Worm (Caenorhabditis elegans) whole organism, late embryonic: Measurements from ENCODE around the gene Y69A2AR.50.
A peak's percentile ranks its signal among the peaks of the same experiment; 100 is the strongest.

Experiments
- C38D4.7 ChIP-seq: fragments of 200-800 bp; sonication (Bioruptor generic); optimal IDR thresholded peaks from 2 replicates; lab custom pipeline; 2018; ENCODE audit warnings: mild to moderate bottlenecking, missing genetic modification characterization, moderate library complexity, missing compliant biosample characterization
- K02D7.2 ChIP-seq: sonication (generic microtip); optimal IDR thresholded peaks from 2 replicates; lab custom pipeline; 2017; ENCODE audit warnings: mild to moderate bottlenecking, missing genetic modification characterization, missing compliant biosample characterization
- K09A11.1 ChIP-seq: sonication (generic microtip); optimal IDR thresholded peaks from 2 replicates; lab custom pipeline; 2017; ENCODE audit warnings: antibody characterized with exemption, mild to moderate bottlenecking, missing genetic modification characterization, missing compliant biosample characterization; ENCODE audit not compliant: insufficient read depth
- Y22D7AL.16 ChIP-seq: sonication (generic microtip); optimal IDR thresholded peaks from 2 replicates; lab custom pipeline; 2016; ENCODE audit warnings: missing genetic modification characterization, missing compliant biosample characterization
- ama-1 ChIP-seq: fragments of 150-350 bp; optimal IDR thresholded peaks from 2 replicates; lab custom pipeline; 2014
- ceh-18 ChIP-seq: sonication (generic microtip); optimal IDR thresholded peaks from 2 replicates; lab custom pipeline; 2016; ENCODE audit warnings: missing genetic modification characterization, missing compliant biosample characterization
- ceh-19 ChIP-seq: fragments of 200-800 bp; sonication (Bioruptor generic); optimal IDR thresholded peaks from 2 replicates; lab custom pipeline; 2018; ENCODE audit warnings: mild to moderate bottlenecking, missing genetic modification characterization, missing compliant biosample characterization
- ceh-2 ChIP-seq: sonication (generic microtip); optimal IDR thresholded peaks from 2 replicates; lab custom pipeline; 2016; ENCODE audit warnings: missing genotype, missing genetic modification characterization, missing compliant biosample characterization
- ceh-24 ChIP-seq: sonication (generic microtip); optimal IDR thresholded peaks from 2 replicates; lab custom pipeline; 2016; ENCODE audit warnings: mild to moderate bottlenecking, missing genetic modification characterization, missing compliant biosample characterization
- ceh-31 ChIP-seq: sonication (generic microtip); optimal IDR thresholded peaks from 2 replicates; lab custom pipeline; 2016; ENCODE audit warnings: missing genetic modification characterization, missing compliant biosample characterization
- ceh-34 ChIP-seq: sonication (generic microtip); optimal IDR thresholded peaks from 2 replicates; lab custom pipeline; 2016; ENCODE audit warnings: mild to moderate bottlenecking, missing genetic modification characterization, missing compliant biosample characterization
- ceh-48 ChIP-seq: sonication (generic microtip); optimal IDR thresholded peaks from 2 replicates; lab custom pipeline; 2016; ENCODE audit warnings: missing genetic modification characterization, inconsistent platforms, missing compliant biosample characterization
- ceh-9 ChIP-seq: sonication (generic microtip); optimal IDR thresholded peaks from 2 replicates; lab custom pipeline; 2016; ENCODE audit warnings: mild to moderate bottlenecking, missing genetic modification characterization, inconsistent platforms, missing compliant biosample characterization
- che-1 ChIP-seq: sonication (generic microtip); optimal IDR thresholded peaks from 2 replicates; lab custom pipeline; 2016; ENCODE audit warnings: mild to moderate bottlenecking, missing genetic modification characterization, missing compliant biosample characterization
- dmd-4 ChIP-seq: sonication (generic microtip); optimal IDR thresholded peaks from 2 replicates; lab custom pipeline; 2016; ENCODE audit warnings: borderline replicate concordance, missing genetic modification characterization, missing compliant biosample characterization
- eyg-1 ChIP-seq: sonication (generic microtip); optimal IDR thresholded peaks from 2 replicates; lab custom pipeline; 2016; ENCODE audit warnings: missing genotype, missing genetic modification characterization, missing compliant biosample characterization
- fkh-10 ChIP-seq: fragments of 150-350 bp; optimal IDR thresholded peaks from 2 replicates; lab custom pipeline; 2014; ENCODE audit warnings: missing biosample characterization, missing genetic modification reagents, missing genetic modification characterization
- fkh-6 ChIP-seq: sonication (generic microtip); optimal IDR thresholded peaks from 2 replicates; lab custom pipeline; 2016; ENCODE audit warnings: missing genetic modification characterization, missing compliant biosample characterization
- hlh-15 ChIP-seq: sonication (generic microtip); optimal IDR thresholded peaks from 2 replicates; lab custom pipeline; 2016; ENCODE audit warnings: missing genetic modification characterization, missing compliant biosample characterization
- hlh-8 ChIP-seq: sonication (generic microtip); optimal IDR thresholded peaks from 2 replicates; lab custom pipeline; 2016; ENCODE audit warnings: missing genotype, missing genetic modification characterization, missing compliant biosample characterization
- lin-11 ChIP-seq: fragments of 200-800 bp; sonication (Bioruptor generic); optimal IDR thresholded peaks from 2 replicates; lab custom pipeline; 2018; ENCODE audit warnings: mild to moderate bottlenecking, missing genetic modification characterization, missing compliant biosample characterization
- nfya-1 ChIP-seq: sonication (generic microtip); optimal IDR thresholded peaks from 2 replicates; lab custom pipeline; 2017; ENCODE audit warnings: missing genetic modification characterization, mild to moderate bottlenecking, missing compliant biosample characterization, antibody characterized with exemption, moderate library complexity
- nhr-11 ChIP-seq: fragments of 150-350 bp; optimal IDR thresholded peaks from 2 replicates; lab custom pipeline; 2014; ENCODE audit warnings: missing biosample characterization, missing genetic modification characterization
- nhr-232 ChIP-seq: sonication (generic microtip); optimal IDR thresholded peaks from 2 replicates; lab custom pipeline; 2016; ENCODE audit warnings: missing genetic modification characterization, missing compliant biosample characterization
- npax-4 ChIP-seq: sonication (generic microtip); optimal IDR thresholded peaks from 2 replicates; lab custom pipeline; 2016; ENCODE audit warnings: missing genetic modification characterization, missing compliant biosample characterization
- odd-2 ChIP-seq: sonication (generic microtip); optimal IDR thresholded peaks from 2 replicates; lab custom pipeline; 2017; ENCODE audit warnings: antibody characterized with exemption, mild to moderate bottlenecking, missing genetic modification characterization, missing compliant biosample characterization
- pag-3 ChIP-seq: sonication (generic microtip); optimal IDR thresholded peaks from 2 replicates; lab custom pipeline; 2016; ENCODE audit warnings: missing compliant biosample characterization, missing genetic modification characterization, borderline replicate concordance
- pat-9 ChIP-seq: fragments of 200-800 bp; sonication (Bioruptor generic); optimal IDR thresholded peaks from 2 replicates; lab custom pipeline; 2018; ENCODE audit warnings: mild to moderate bottlenecking, missing genetic modification characterization, moderate library complexity, missing compliant biosample characterization
- pha-2 ChIP-seq: sonication (generic microtip); optimal IDR thresholded peaks from 2 replicates; lab custom pipeline; 2017; ENCODE audit warnings: mild to moderate bottlenecking, missing genetic modification characterization, missing compliant biosample characterization
- pha-4 ChIP-seq: fragments of 150-350 bp; optimal IDR thresholded peaks from 2 replicates; lab custom pipeline; 2018; ENCODE audit warnings: missing biosample characterization, missing genetic modification reagents, missing genetic modification characterization
- rnt-1 ChIP-seq: sonication (generic microtip); optimal IDR thresholded peaks from 2 replicates; lab custom pipeline; 2016; ENCODE audit warnings: missing genetic modification characterization, missing compliant biosample characterization
- sox-2 ChIP-seq: fragments of 200-800 bp; sonication (Bioruptor generic); IDR thresholded peaks from 2 replicates; pipeline ENCODE4 v1.3.6; 2022; ENCODE audit warnings: missing genetic modification reagents, missing genetic modification characterization, missing compliant biosample characterization
- sox-4 ChIP-seq: sonication (generic microtip); optimal IDR thresholded peaks from 2 replicates; lab custom pipeline; 2017; ENCODE audit warnings: mild to moderate bottlenecking, missing genetic modification characterization, inconsistent platforms, missing compliant biosample characterization
- tbx-2 ChIP-seq: sonication (generic microtip); optimal IDR thresholded peaks from 2 replicates; lab custom pipeline; 2016; ENCODE audit warnings: missing genetic modification characterization, missing compliant biosample characterization
- tbx-7 ChIP-seq: sonication (generic microtip); optimal IDR thresholded peaks from 2 replicates; lab custom pipeline; 2016; ENCODE audit warnings: missing genotype, missing genetic modification characterization, missing compliant biosample characterization
- ttx-3 ChIP-seq: sonication (generic microtip); optimal IDR thresholded peaks from 2 replicates; lab custom pipeline; 2016; ENCODE audit warnings: missing genetic modification reagents, missing genetic modification characterization, missing compliant biosample characterization
- unc-42 ChIP-seq: sonication (generic microtip); optimal IDR thresholded peaks from 2 replicates; lab custom pipeline; 2016; ENCODE audit warnings: missing genotype, missing genetic modification characterization, missing compliant biosample characterization
- ztf-16 ChIP-seq: sonication (generic microtip); optimal IDR thresholded peaks from 2 replicates; lab custom pipeline; 2017; ENCODE audit warnings: missing genetic modification characterization, missing compliant biosample characterization

Gene Y69A2AR.50

DNA sequence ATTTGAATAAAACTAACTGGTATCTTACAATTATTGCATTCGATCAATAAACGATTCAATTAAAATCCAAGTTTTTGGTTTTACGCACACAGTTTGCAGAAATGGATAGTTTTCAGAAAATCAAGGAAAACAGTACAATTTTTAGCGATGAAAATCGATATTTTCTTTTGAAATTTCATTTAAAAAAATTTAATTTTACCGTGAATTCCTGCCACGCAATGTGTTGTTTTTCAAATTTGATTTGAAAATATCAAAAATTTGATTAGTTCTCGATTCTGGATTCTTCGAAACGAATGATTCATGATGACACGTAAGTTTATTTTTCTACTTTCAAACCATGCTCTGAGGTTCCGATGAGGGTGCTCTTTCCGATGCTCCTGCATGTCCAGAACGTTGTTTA lies at the start of gene Y69A2AR.50:
TSS of gene Y69A2AR.50 (plus strand) at position 301 of the 400 bp plus-strand sequence.
- TF ChIP-seq pag-3 (tag; lab: Kevin White, UChicago) (no peak), ceh-19 (GFP tag; lab: Kevin White, UChicago) (no peak), pha-4 (tag; lab: Kevin White, UChicago) (no peak), ceh-18 (tag; lab: Kevin White, UChicago) (no peak), hlh-15 (tag; lab: Kevin White, UChicago) (no peak), tbx-2 (tag; lab: Kevin White, UChicago) (no peak), che-1 (no peak), eyg-1 (no peak), dmd-4 (tag; lab: Kevin White, UChicago) (no peak), C38D4.7 (GFP tag; lab: Kevin White, UChicago) (no peak), ceh-2 (no peak), hlh-8 (no peak)
- TF ChIP-seq, all 69 proteins: peak for 0

DNA sequence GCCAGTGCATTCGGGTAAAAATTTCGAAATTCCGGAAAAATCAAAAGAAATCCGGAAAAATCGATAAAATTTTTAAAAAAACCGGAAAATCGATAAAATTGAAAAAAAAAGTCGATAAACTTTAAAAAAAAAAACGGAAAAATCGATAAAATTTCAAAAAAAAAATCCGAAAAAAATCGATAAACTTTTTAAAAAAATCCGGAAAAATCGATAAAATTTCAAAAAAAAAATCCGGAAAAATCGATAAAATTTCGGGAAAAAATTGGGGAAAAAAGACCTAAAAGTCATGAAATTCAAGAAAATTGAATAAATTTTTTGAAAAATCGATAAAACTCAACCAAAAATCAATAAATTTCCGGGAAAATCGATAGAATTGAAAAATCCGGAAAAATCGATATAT lies 35.3 kb upstream of the Y69A2AR.50 start:
- TF ChIP-seq ceh-48 (tag; lab: Kevin White, UChicago) (peak; percentile 35), nfya-1 (tag; lab: Kevin White, UChicago) (no peak)

DNA sequence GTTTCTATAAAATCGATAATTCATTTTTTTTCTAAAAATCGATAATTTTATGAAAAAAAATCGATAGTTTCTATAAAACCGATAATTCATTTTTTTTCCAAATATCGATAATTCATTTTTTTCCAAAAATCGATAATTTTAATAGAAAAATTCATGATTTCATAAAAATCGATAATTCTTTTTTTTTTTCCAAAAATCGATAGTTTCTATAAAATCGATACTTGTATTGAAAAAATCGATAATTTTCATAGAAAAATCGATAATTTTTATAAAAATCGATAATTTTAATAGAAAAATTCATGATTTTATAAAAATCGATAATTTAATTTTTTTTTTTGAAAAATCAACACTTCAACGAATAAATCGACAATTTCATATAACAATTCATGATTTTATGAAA lies 32.9 kb upstream of the Y69A2AR.50 start:
- TF ChIP-seq ceh-2 (no peak), fkh-10 (GFP tag; lab: Kevin White, UChicago) (no peak), pha-2 (tag; lab: Kevin White, UChicago) (no peak), K09A11.1 (tag; lab: Kevin White, UChicago) (no peak), K02D7.2 (tag; lab: Kevin White, UChicago) (no peak), fkh-6 (tag; lab: Kevin White, UChicago) (no peak), nhr-11 (tag; lab: Kevin White, UChicago) (no peak), pat-9 (tag; lab: Kevin White, UChicago) (no peak), nfya-1 (tag; lab: Kevin White, UChicago) (no peak), ceh-48 (tag; lab: Kevin White, UChicago) (no peak), tbx-2 (tag; lab: Kevin White, UChicago) (no peak), Y22D7AL.16 (tag; lab: Kevin White, UChicago) (no peak), ama-1 (lab: Kevin White, UChicago) (no peak), ceh-9 (no peak), ceh-24 (tag; lab: Kevin White, UChicago) (no peak), sox-4 (no peak), hlh-8 (no peak), hlh-15 (tag; lab: Kevin White, UChicago) (no peak), rnt-1 (no peak), ttx-3 (tag; lab: Kevin White, UChicago) (no peak)

DNA sequence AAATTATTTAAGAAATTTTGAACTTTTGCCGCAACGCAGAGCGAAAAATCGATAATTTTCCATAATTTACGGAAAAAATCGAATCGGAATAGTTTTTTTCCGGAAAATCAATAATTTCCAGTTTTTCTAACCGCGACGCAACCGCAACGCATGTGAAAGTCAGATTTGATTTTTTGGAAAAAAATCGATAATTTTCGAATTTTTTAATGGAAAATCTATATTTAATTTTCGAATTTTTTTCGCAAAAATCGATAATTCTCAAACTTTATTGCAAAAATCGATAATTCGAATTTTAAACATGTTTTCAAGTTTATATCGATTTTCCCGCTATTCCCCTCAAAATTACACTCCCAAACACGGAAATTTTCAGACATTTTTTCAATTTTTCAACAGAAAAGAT lies 31.9 kb upstream of the Y69A2AR.50 start:
- TF ChIP-seq ceh-48 (tag; lab: Kevin White, UChicago) (peak; percentile 6), ceh-31 (tag; lab: Kevin White, UChicago) (no peak)

DNA sequence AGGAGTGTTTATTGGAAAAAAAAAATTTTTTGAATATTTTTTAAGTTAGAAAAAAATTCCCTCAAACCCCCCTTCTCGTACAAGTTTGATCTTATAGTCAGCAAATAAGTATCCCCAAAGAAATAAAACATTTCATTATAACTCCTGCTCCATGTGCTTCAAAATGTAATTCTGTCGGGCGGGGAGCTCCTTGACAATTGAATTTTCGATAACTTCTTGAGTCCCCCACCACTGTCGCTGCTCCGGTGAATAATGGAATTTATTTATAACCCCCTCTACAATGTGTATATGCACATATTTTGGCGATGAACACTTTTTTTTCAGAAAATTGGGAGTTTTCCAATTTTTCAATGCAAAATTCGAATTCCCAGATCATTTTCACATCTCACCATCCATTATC lies 24.4 kb upstream of the Y69A2AR.50 start:
- TF ChIP-seq unc-42 (peak; percentile 87), dmd-4 (tag; lab: Kevin White, UChicago) (no peak)

DNA sequence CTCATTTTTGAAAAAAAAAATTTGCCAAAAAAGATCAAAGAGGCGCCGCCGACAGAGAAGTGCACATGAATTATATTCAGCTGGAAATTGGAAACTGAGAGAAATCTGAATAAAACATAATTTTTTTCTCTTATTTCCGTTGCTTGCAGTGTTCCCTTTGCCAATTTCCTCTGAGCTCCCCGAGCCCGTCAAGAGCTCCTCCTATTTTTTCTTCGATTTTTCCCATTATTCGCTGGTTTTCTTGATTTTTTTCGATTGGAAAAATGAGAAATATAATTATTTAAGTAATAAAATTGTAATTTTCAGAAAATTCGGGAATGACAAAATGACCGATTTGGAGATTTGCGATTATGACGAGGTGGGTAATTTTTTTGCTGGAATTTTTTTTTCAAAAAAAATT lies 20.2 kb upstream of the Y69A2AR.50 start, which contains the start of gene sprr-3:
TSS of gene sprr-3 (plus strand) at position 301 of the 400 bp plus-strand sequence.
- TF ChIP-seq ceh-34 (tag; lab: Kevin White, UChicago) (no peak), hlh-15 (tag; lab: Kevin White, UChicago) (no peak), odd-2 (tag; lab: Kevin White, UChicago) (no peak), K02D7.2 (tag; lab: Kevin White, UChicago) (no peak), npax-4 (tag; lab: Kevin White, UChicago) (no peak), lin-11 (tag; lab: Kevin White, UChicago) (no peak), nhr-232 (no peak), ceh-18 (tag; lab: Kevin White, UChicago) (no peak), sox-2 (GFP tag; lab: Robert Waterston, UW) (no peak), tbx-7 (tag; lab: Kevin White, UChicago) (no peak), ztf-16 (tag; lab: Kevin White, UChicago) (no peak)
